Fruit fly (Drosophila melanogaster) whole organism, embryonic: ENCODE results near the gene CG2614.

Source experiments
- Asciz ChIP-seq: fragments of 200-800 bp; sonication (Bioruptor generic); optimal IDR thresholded peaks from 2 replicates; lab custom pipeline; 2017; ENCODE audit warnings: missing biosample characterization, mild to moderate bottlenecking, missing genetic modification characterization, missing genetic modification reagents
- Atf3 ChIP-seq: fragments of 200-800 bp; sonication (Bioruptor generic); optimal IDR thresholded peaks from 3 replicates; lab custom pipeline; 2016; ENCODE audit warnings: missing biosample characterization, missing genetic modification characterization
- Bgb ChIP-seq: fragments of 200-800 bp; sonication (Bioruptor generic); IDR thresholded peaks from 2 replicates; pipeline ENCODE4 v1.3.6; 2022; ENCODE audit warnings: missing biosample characterization, missing genetic modification characterization; ENCODE audit not compliant: partially characterized antibody
- BtbVII ChIP-seq: fragments of 200-800 bp; sonication (Bioruptor generic); optimal IDR thresholded peaks from 3 replicates; lab custom pipeline; 2017; ENCODE audit warnings: missing biosample characterization, mild to moderate bottlenecking, missing genetic modification characterization
- Bteb2 ChIP-seq: fragments of 200-800 bp; sonication (Bioruptor generic); optimal IDR thresholded peaks from 2 replicates; lab custom pipeline; 2016; ENCODE audit warnings: missing biosample characterization, missing genetic modification characterization
- CG10565 ChIP-seq: fragments of 200-800 bp; sonication (Bioruptor generic); optimal IDR thresholded peaks from 3 replicates; lab custom pipeline; 2016; ENCODE audit warnings: missing biosample characterization, mild to moderate bottlenecking, missing genetic modification characterization
- CG11456 ChIP-seq: fragments of 200-800 bp; sonication (Bioruptor generic); IDR thresholded peaks from 3 replicates; pipeline ENCODE4 v1.3.6; 2022; ENCODE audit warnings: missing biosample characterization, missing genetic modification characterization
- CG12391 ChIP-seq: fragments of 200-800 bp; sonication (Bioruptor generic); optimal IDR thresholded peaks from 3 replicates; lab custom pipeline; 2018; ENCODE audit warnings: missing biosample characterization, mild to moderate bottlenecking, missing genetic modification characterization, moderate library complexity
- CG13624 ChIP-seq: fragments of 200-800 bp; sonication (Bioruptor generic); optimal IDR thresholded peaks from 2 replicates; lab custom pipeline; 2016; ENCODE audit warnings: missing biosample characterization, missing genetic modification characterization
- CG14014 ChIP-seq: fragments of 200-800 bp; sonication (Bioruptor generic); IDR thresholded peaks from 2 replicates; pipeline ENCODE4 v1.3.6; 2022; ENCODE audit warnings: missing biosample characterization, missing genetic modification characterization
- CG15011 ChIP-seq: fragments of 200-800 bp; sonication (Bioruptor generic); optimal IDR thresholded peaks from 3 replicates; lab custom pipeline; 2018; ENCODE audit warnings: missing biosample characterization, mild to moderate bottlenecking, missing genetic modification characterization
- CG1603 ChIP-seq: fragments of 200-800 bp; sonication (Bioruptor generic); optimal IDR thresholded peaks from 2 replicates; lab custom pipeline; 2019; ENCODE audit warnings: missing biosample characterization, mild to moderate bottlenecking, missing genetic modification characterization, moderate library complexity
- CG17328 ChIP-seq: fragments of 200-800 bp; sonication (Bioruptor generic); IDR thresholded peaks from 2 replicates; pipeline ENCODE4 v1.3.6; 2022; ENCODE audit warnings: missing biosample characterization, missing genetic modification characterization
- CG18262 ChIP-seq: fragments of 200-800 bp; optimal IDR thresholded peaks from 3 replicates; lab custom pipeline; 2019; ENCODE audit warnings: missing biosample characterization, mild to moderate bottlenecking, missing genetic modification characterization, moderate library complexity
- CG18619 ChIP-seq: fragments of 200-800 bp; sonication (Bioruptor generic); optimal IDR thresholded peaks from 3 replicates; lab custom pipeline; 2017; ENCODE audit warnings: missing biosample characterization, mild to moderate bottlenecking, missing genetic modification characterization
- CG2120 ChIP-seq: fragments of 200-800 bp; sonication (Bioruptor generic); optimal IDR thresholded peaks from 3 replicates; lab custom pipeline; 2016; ENCODE audit warnings: missing biosample characterization, missing genetic modification characterization
- CG2712 ChIP-seq: fragments of 200-800 bp; optimal IDR thresholded peaks from 3 replicates; lab custom pipeline; 2019; ENCODE audit warnings: missing biosample characterization, mild to moderate bottlenecking, missing genetic modification characterization, moderate library complexity
- CG2889 ChIP-seq: fragments of 200-800 bp; sonication (Bioruptor generic); IDR thresholded peaks from 3 replicates; pipeline ENCODE4 v1.3.6; 2022; ENCODE audit warnings: missing biosample characterization, missing genetic modification characterization
- CG3065 ChIP-seq: fragments of 200-800 bp; sonication (Bioruptor generic); optimal IDR thresholded peaks from 2 replicates; lab custom pipeline; 2016; ENCODE audit warnings: missing biosample characterization, missing genetic modification characterization
- CG34376 ChIP-seq: fragments of 200-800 bp; sonication (Bioruptor generic); optimal IDR thresholded peaks from 2 replicates; lab custom pipeline; 2018; ENCODE audit warnings: missing biosample characterization, mild to moderate bottlenecking, missing genetic modification characterization
- CG3838 ChIP-seq: fragments of 200-800 bp; sonication (Bioruptor generic); optimal IDR thresholded peaks from 3 replicates; lab custom pipeline; 2016; ENCODE audit warnings: missing biosample characterization, missing genetic modification characterization
- CG4360 ChIP-seq: fragments of 200-800 bp; sonication (Bioruptor generic); IDR thresholded peaks from 2 replicates; pipeline ENCODE4 v1.3.6; 2022; ENCODE audit warnings: missing biosample characterization, missing genetic modification characterization
- CG6272 ChIP-seq: fragments of 200-800 bp; sonication (Bioruptor generic); IDR thresholded peaks from 2 replicates; pipeline ENCODE4 v1.3.6; 2022; ENCODE audit warnings: missing biosample characterization, missing genetic modification characterization
- CG9797 ChIP-seq: fragments of 200-800 bp; sonication (Bioruptor generic); optimal IDR thresholded peaks from 3 replicates; lab custom pipeline; 2018; ENCODE audit warnings: missing biosample characterization, mild to moderate bottlenecking, missing genetic modification characterization
- CHES-1-like ChIP-seq: fragments of 200-800 bp; sonication (Bioruptor generic); optimal IDR thresholded peaks from 2 replicates; lab custom pipeline; 2016; ENCODE audit warnings: missing biosample characterization, missing genetic modification characterization
- Dp ChIP-seq: fragments of 200-800 bp; sonication (Bioruptor generic); optimal IDR thresholded peaks from 2 replicates; lab custom pipeline; 2018; ENCODE audit warnings: missing biosample characterization, mild to moderate bottlenecking, missing genetic modification characterization, moderate library complexity
- HLH3B ChIP-seq: fragments of 200-800 bp; sonication (Bioruptor generic); IDR thresholded peaks from 2 replicates; pipeline ENCODE4 v1.3.6; 2022; ENCODE audit warnings: missing biosample characterization, missing genetic modification characterization
- Hr51 ChIP-seq, 2 experiments: fragments of 200-800 bp; sonication (Bioruptor generic); optimal IDR thresholded peaks; 2 replicates in 1 of 2; 3 replicates in 1 of 2; lab custom pipeline; 2016 to 2018; ENCODE audit warnings: missing biosample characterization in 2 of 2, missing genetic modification characterization in 2 of 2, mild to moderate bottlenecking in 1 of 2, moderate library complexity in 1 of 2
- Hsf ChIP-seq: fragments of 200-800 bp; sonication (Bioruptor generic); optimal IDR thresholded peaks from 3 replicates; lab custom pipeline; 2016; ENCODE audit warnings: missing biosample characterization, missing genetic modification characterization
- Max ChIP-seq: fragments of 200-800 bp; sonication (Bioruptor generic); optimal IDR thresholded peaks from 2 replicates; lab custom pipeline; 2016; ENCODE audit warnings: missing biosample characterization, mild to moderate bottlenecking, missing genetic modification characterization
- Myb ChIP-seq: fragments of 200-800 bp; sonication (Bioruptor generic); optimal IDR thresholded peaks from 2 replicates; lab custom pipeline; 2016; ENCODE audit warnings: missing biosample characterization, missing genetic modification characterization
- Six4 ChIP-seq: fragments of 200-800 bp; sonication (Bioruptor generic); optimal IDR thresholded peaks from 2 replicates; lab custom pipeline; 2016; ENCODE audit warnings: missing biosample characterization, missing genetic modification characterization
- amos ChIP-seq: fragments of 200-800 bp; sonication (Bioruptor generic); IDR thresholded peaks from 2 replicates; pipeline ENCODE4 v1.3.6; 2022; ENCODE audit warnings: missing biosample characterization, missing genetic modification characterization; ENCODE audit not compliant: partially characterized antibody
- corto ChIP-seq: fragments of 200-800 bp; sonication (Bioruptor generic); optimal IDR thresholded peaks from 2 replicates; lab custom pipeline; 2016; ENCODE audit warnings: missing biosample characterization, mild to moderate bottlenecking, missing genetic modification characterization, moderate library complexity
- en ChIP-seq: fragments of 200-800 bp; sonication (Bioruptor generic); optimal IDR thresholded peaks from 2 replicates; lab custom pipeline; 2016; ENCODE audit warnings: missing biosample characterization, missing genetic modification characterization
- fd96Cb ChIP-seq: fragments of 200-800 bp; sonication (Bioruptor generic); optimal IDR thresholded peaks from 2 replicates; lab custom pipeline; 2018; ENCODE audit warnings: missing biosample characterization, mild to moderate bottlenecking, missing genetic modification characterization, moderate library complexity
- ind ChIP-seq: fragments of 200-800 bp; sonication (Bioruptor generic); optimal IDR thresholded peaks from 3 replicates; lab custom pipeline; 2016; ENCODE audit warnings: missing biosample characterization, missing genetic modification characterization
- kay ChIP-seq: fragments of 200-800 bp; sonication (Bioruptor generic); optimal IDR thresholded peaks from 2 replicates; lab custom pipeline; 2016; ENCODE audit warnings: missing biosample characterization, missing genetic modification characterization
- klu ChIP-seq: fragments of 200-800 bp; sonication (Bioruptor generic); IDR thresholded peaks from 2 replicates; pipeline ENCODE4 v1.3.6; 2022; ENCODE audit warnings: missing biosample characterization, missing genetic modification characterization
- mirr ChIP-seq: fragments of 200-800 bp; sonication (Bioruptor generic); optimal IDR thresholded peaks from 3 replicates; lab custom pipeline; 2018; ENCODE audit warnings: missing biosample characterization, mild to moderate bottlenecking, missing genetic modification characterization
- pros ChIP-seq: fragments of 200-800 bp; sonication (Bioruptor generic); optimal IDR thresholded peaks from 3 replicates; lab custom pipeline; 2019; ENCODE audit warnings: missing biosample characterization, mild to moderate bottlenecking, missing genetic modification characterization, moderate library complexity
- psq ChIP-seq: fragments of 200-800 bp; sonication (Bioruptor generic); optimal IDR thresholded peaks from 2 replicates; lab custom pipeline; 2017; ENCODE audit warnings: missing biosample characterization, missing genetic modification characterization
- pum ChIP-seq: fragments of 200-800 bp; sonication (Bioruptor generic); optimal IDR thresholded peaks from 2 replicates; lab custom pipeline; 2016; ENCODE audit warnings: missing biosample characterization, missing genetic modification characterization
- sens ChIP-seq: fragments of 200-800 bp; sonication (Bioruptor generic); peaks from one replicate; lab custom pipeline; 2016; ENCODE audit warnings: missing biosample characterization, missing genetic modification characterization
- sens-2 ChIP-seq: fragments of 200-800 bp; sonication (Bioruptor generic); IDR thresholded peaks from 2 replicates; pipeline ENCODE4 v1.3.6; 2022; ENCODE audit warnings: missing biosample characterization, missing genetic modification characterization
- slbo ChIP-seq: fragments of 200-800 bp; sonication (Bioruptor generic); IDR thresholded peaks from 2 replicates; pipeline ENCODE4 v1.3.6; 2022; ENCODE audit warnings: missing biosample characterization, missing genetic modification characterization
- sug ChIP-seq: fragments of 200-800 bp; optimal IDR thresholded peaks from 2 replicates; lab custom pipeline; 2019; ENCODE audit warnings: missing biosample characterization, mild to moderate bottlenecking, missing genetic modification characterization, moderate library complexity
- trem ChIP-seq: fragments of 200-800 bp; optimal IDR thresholded peaks from 3 replicates; lab custom pipeline; 2019; ENCODE audit warnings: missing biosample characterization, mild to moderate bottlenecking, missing genetic modification characterization, moderate library complexity
- zen ChIP-seq: fragments of 200-800 bp; sonication (Bioruptor generic); optimal IDR thresholded peaks from 3 replicates; lab custom pipeline; 2018; ENCODE audit warnings: missing biosample characterization, mild to moderate bottlenecking, missing genetic modification characterization, moderate library complexity
- zfh1 ChIP-seq: fragments of 200-800 bp; sonication (Bioruptor generic); IDR thresholded peaks from 3 replicates; pipeline ENCODE4 v1.3.6; 2022; ENCODE audit warnings: missing biosample characterization, missing genetic modification characterization

The CG2614 gene

dm6 chr2L:20647240-20647908 lies 8.9 kb upstream of the CG2614 start (continued):
- no peak for TF ChIP-seq zfh1 (GFP tag; lab: Robert Waterston, UW)
- TF ChIP-seq CG15011 = no peak
- TF ChIP-seq CHES-1-like (GFP tag; lab: Kevin White, UChicago) = peak; percentile 17
- peak; percentile 74 for TF ChIP-seq sens (GFP tag; lab: Kevin White, UChicago)
- no peak for TF ChIP-seq CG18262 (tag; lab: Kevin White, UChicago)
- TF ChIP-seq kay (GFP tag; lab: Kevin White, UChicago) = no peak
- TF ChIP-seq BtbVII (GFP tag; lab: Kevin White, UChicago) = no peak
- no peak for TF ChIP-seq en (GFP tag; lab: Kevin White, UChicago)
- no peak for TF ChIP-seq Hsf (GFP tag; lab: Kevin White, UChicago)
- peak; percentile 84 for TF ChIP-seq Max (GFP tag; lab: Kevin White, UChicago)
- TF ChIP-seq Atf3 (GFP tag; lab: Kevin White, UChicago) = no peak
- TF ChIP-seq CG12391 (tag; lab: Kevin White, UChicago) = peak; percentile 49
- peak; percentile 15 for TF ChIP-seq sug
- no peak for TF ChIP-seq CG18619
- TF ChIP-seq CG2889 = no peak
- TF ChIP-seq Bgb (GFP tag; lab: Robert Waterston, UW) = no peak
- TF ChIP-seq Dp (GFP tag; lab: Kevin White, UChicago) = peak; percentile 65
- peak; percentile 11 for TF ChIP-seq Myb (GFP tag; lab: Kevin White, UChicago)
- no peak for TF ChIP-seq sens-2 (GFP tag; lab: Robert Waterston, UW)
- TF ChIP-seq CG10565 (GFP tag; lab: Kevin White, UChicago) = no peak
- no peak for TF ChIP-seq Asciz (GFP tag; lab: Kevin White, UChicago)
- TF ChIP-seq CG11456 = no peak
- no peak for TF ChIP-seq CG34376
- peak; percentile 23 for TF ChIP-seq CG2712
- no peak for TF ChIP-seq CG2120 (GFP tag; lab: Kevin White, UChicago)

dm6 chr2L:20648612-20649011 lies 7.6 kb upstream of the CG2614 start, which contains the start of gene CG18810:
TSS of gene CG18810 (plus strand) at chr2L:20648912.
- TF ChIP-seq slbo = no peak
- no peak for TF ChIP-seq CG3838 (GFP tag; lab: Kevin White, UChicago)
- TF ChIP-seq klu (GFP tag; lab: Robert Waterston, UW) = no peak
- no peak for TF ChIP-seq corto (GFP tag; lab: Kevin White, UChicago)
- TF ChIP-seq trem (tag; lab: Kevin White, UChicago) = no peak
- TF ChIP-seq CG4360 = no peak
- no peak for TF ChIP-seq zen (tag; lab: Kevin White, UChicago)
- TF ChIP-seq HLH3B (GFP tag; lab: Robert Waterston, UW) = no peak
- TF ChIP-seq pros (GFP tag; lab: Kevin White, UChicago) = no peak
- TF ChIP-seq pum = no peak
- TF ChIP-seq CG9797 (GFP tag; lab: Kevin White, UChicago) = no peak

dm6 chr2L:20649891-20650290 lies 6.3 kb upstream of the CG2614 start, which contains the start of gene CG2611:
TSS of gene CG2611 (plus strand) at chr2L:20650189.
- TF ChIP-seq Hr51 (GFP tag; optimal IDR thresholded peaks at IDR 0.05; lab: Kevin White, UChicago) (peak in 1 of 2 experiments; percentile 33), ind (peak; percentile 49), CG17328 (GFP tag; lab: Robert Waterston, UW) (peak; percentile 52), CG14014 (peak; percentile 60), mirr (no peak), CG1603 (peak; percentile 66), Six4 (GFP tag; lab: Kevin White, UChicago) (peak; percentile 28), Bteb2 (peak; percentile 3), fd96Cb (peak; percentile 8), amos (GFP tag; lab: Robert Waterston, UW) (0 out of 2 replicates have a peak, but pooled peaks have one; percentile 22), CG3065 (GFP tag; lab: Kevin White, UChicago) (no peak), CG13624 (peak; percentile 60), CG6272 (GFP tag; lab: Robert Waterston, UW) (no peak), psq (GFP tag; lab: Kevin White, UChicago) (no peak)
